Worm (Caenorhabditis elegans) whole organism, L2 larva: ENCODE data around the gene R01H2.1.

Source experiments
- C34F6.9 ChIP-seq: fragments of 150-350 bp; optimal IDR thresholded peaks from 2 replicates; lab custom pipeline; 2014; ENCODE audit warnings: missing biosample characterization, missing genetic modification characterization
- F13H6.1 ChIP-seq: sonication (generic microtip); optimal IDR thresholded peaks from 2 replicates; lab custom pipeline; 2016; ENCODE audit warnings: missing genetic modification characterization, missing compliant biosample characterization
- R02D3.7 ChIP-seq: fragments of 150-350 bp; optimal IDR thresholded peaks from 2 replicates; lab custom pipeline; 2014; ENCODE audit warnings: missing biosample characterization, missing genetic modification characterization
- Y55F3AM.14 ChIP-seq: fragments of 200-800 bp; sonication (Bioruptor generic); optimal IDR thresholded peaks from 2 replicates; lab custom pipeline; 2018; ENCODE audit warnings: mild to moderate bottlenecking, missing genetic modification characterization, missing compliant biosample characterization
- aly-2 ChIP-seq: fragments of 150-350 bp; optimal IDR thresholded peaks from 2 replicates; lab custom pipeline; 2014; ENCODE audit warnings: missing biosample characterization, missing genetic modification characterization
- ama-1 ChIP-seq: fragments of 150-350 bp; optimal IDR thresholded peaks from 2 replicates; lab custom pipeline; 2018; ENCODE audit warnings: inconsistent platforms
- blmp-1 ChIP-seq: sonication (generic microtip); optimal IDR thresholded peaks from 2 replicates; lab custom pipeline; 2017; ENCODE audit warnings: missing genetic modification characterization, mild to moderate bottlenecking, missing compliant biosample characterization, antibody characterized with exemption, moderate library complexity; ENCODE audit not compliant: insufficient read depth
- ceh-16 ChIP-seq: fragments of 150-350 bp; optimal IDR thresholded peaks from 2 replicates; lab custom pipeline; 2014; ENCODE audit warnings: missing biosample characterization, missing genetic modification characterization
- crh-2 ChIP-seq: sonication (generic microtip); optimal IDR thresholded peaks from 2 replicates; lab custom pipeline; 2017; ENCODE audit warnings: missing biosample characterization, missing genetic modification characterization
- dmd-4 ChIP-seq: sonication (generic microtip); optimal IDR thresholded peaks from 2 replicates; lab custom pipeline; 2017; ENCODE audit warnings: missing biosample characterization, missing genetic modification characterization
- egl-27 ChIP-seq: sonication (generic microtip); optimal IDR thresholded peaks from 3 replicates; lab custom pipeline; 2017; ENCODE audit warnings: missing biosample characterization, missing genetic modification reagents, missing genetic modification characterization
- fos-1 ChIP-seq: fragments of 150-350 bp; optimal IDR thresholded peaks from 2 replicates; lab custom pipeline; 2014; ENCODE audit warnings: missing biosample characterization, missing genetic modification characterization
- lin-11 ChIP-seq: fragments of 150-350 bp; sonication (generic microtip); optimal IDR thresholded peaks from 2 replicates; lab custom pipeline; 2014; ENCODE audit warnings: missing biosample characterization, missing genetic modification characterization, inconsistent platforms, mixed read lengths
- lin-13 ChIP-seq: fragments of 150-350 bp; optimal IDR thresholded peaks from 2 replicates; lab custom pipeline; 2014; ENCODE audit warnings: missing biosample characterization, missing genetic modification reagents, missing genetic modification characterization
- lsy-2 ChIP-seq, 2 experiments: fragments of 150-350 bp in 1 of 2; sonication (generic microtip) in 1 of 2; optimal IDR thresholded peaks; 2 replicates each; lab custom pipeline; 2014 to 2017; ENCODE audit warnings: missing biosample characterization in 2 of 2, missing genetic modification characterization in 2 of 2
- mab-5 ChIP-seq: fragments of 150-350 bp; optimal IDR thresholded peaks from 2 replicates; lab custom pipeline; 2014; ENCODE audit warnings: missing biosample characterization, missing genetic modification characterization
- mdl-1 ChIP-seq, 2 experiments: fragments of 150-350 bp in 1 of 2; sonication (generic microtip) in 1 of 2; optimal IDR thresholded peaks; 2 replicates each; lab custom pipeline; 2017; ENCODE audit warnings: missing biosample characterization in 2 of 2, missing genetic modification characterization in 2 of 2
- nhr-10 ChIP-seq: sonication (generic microtip); optimal IDR thresholded peaks from 2 replicates; lab custom pipeline; 2017; ENCODE audit warnings: missing biosample characterization, missing genetic modification characterization
- nhr-11 ChIP-seq: fragments of 150-350 bp; optimal IDR thresholded peaks from 2 replicates; lab custom pipeline; 2014; ENCODE audit warnings: missing biosample characterization, missing genetic modification characterization
- nhr-129 ChIP-seq: fragments of 150-350 bp; optimal IDR thresholded peaks from 2 replicates; lab custom pipeline; 2014; ENCODE audit warnings: missing biosample characterization, missing genetic modification characterization
- nhr-21 ChIP-seq: fragments of 150-350 bp; optimal IDR thresholded peaks from 2 replicates; lab custom pipeline; 2014; ENCODE audit warnings: missing biosample characterization, missing genetic modification characterization
- nhr-23 ChIP-seq: fragments of 150-350 bp; optimal IDR thresholded peaks from 2 replicates; lab custom pipeline; 2014; ENCODE audit warnings: missing biosample characterization, missing genetic modification reagents, missing genetic modification characterization
- nhr-237 ChIP-seq: fragments of 150-350 bp; optimal IDR thresholded peaks from 2 replicates; lab custom pipeline; 2014; ENCODE audit warnings: missing biosample characterization, missing genetic modification characterization
- nhr-25 ChIP-seq: fragments of 150-350 bp; sonication (generic microtip); optimal IDR thresholded peaks from 3 replicates; lab custom pipeline; 2014; ENCODE audit warnings: missing biosample characterization, missing genetic modification characterization
- nhr-6 ChIP-seq: fragments of 150-350 bp; optimal IDR thresholded peaks from 2 replicates; lab custom pipeline; 2014; ENCODE audit warnings: missing biosample characterization, missing genetic modification characterization
- nhr-77 ChIP-seq: fragments of 150-350 bp; optimal IDR thresholded peaks from 2 replicates; lab custom pipeline; 2014; ENCODE audit warnings: missing biosample characterization, missing genetic modification characterization
- peb-1 ChIP-seq: fragments of 150-350 bp; optimal IDR thresholded peaks from 2 replicates; lab custom pipeline; 2014; ENCODE audit warnings: missing biosample characterization, missing genetic modification characterization
- sem-4 ChIP-seq: fragments of 150-350 bp; optimal IDR thresholded peaks from 2 replicates; lab custom pipeline; 2014; ENCODE audit warnings: missing biosample characterization, missing genetic modification reagents, missing genetic modification characterization
- skn-1 ChIP-seq: sonication (generic microtip); optimal IDR thresholded peaks from 2 replicates; lab custom pipeline; 2017; ENCODE audit warnings: missing biosample characterization, missing genetic modification characterization
- sma-3 ChIP-seq: sonication (generic microtip); optimal IDR thresholded peaks from 2 replicates; lab custom pipeline; 2016; ENCODE audit warnings: missing genetic modification reagents, missing genetic modification characterization, missing compliant biosample characterization
- sma-9 ChIP-seq, 2 experiments: fragments of 150-350 bp in 1 of 2; sonication (generic microtip) in 1 of 2; optimal IDR thresholded peaks; 2 replicates each; lab custom pipeline; 2014 to 2016; ENCODE audit warnings: missing genetic modification characterization in 2 of 2, mild to moderate bottlenecking in 1 of 2, missing biosample characterization in 1 of 2, missing compliant biosample characterization in 1 of 2, missing genetic modification reagents in 1 of 2, moderate library complexity in 1 of 2
- snpc-4 ChIP-seq: fragments of 150-350 bp; optimal IDR thresholded peaks from 2 replicates; lab custom pipeline; 2014; ENCODE audit warnings: missing biosample characterization, missing genetic modification characterization
- unc-55 ChIP-seq: fragments of 150-350 bp; sonication (generic microtip); optimal IDR thresholded peaks from 3 replicates; lab custom pipeline; 2014; ENCODE audit warnings: missing biosample characterization, missing genetic modification reagents, missing genetic modification characterization
- unc-62 ChIP-seq: fragments of 150-350 bp; optimal IDR thresholded peaks from 2 replicates; lab custom pipeline; 2014; ENCODE audit warnings: missing biosample characterization, missing genetic modification reagents, missing genetic modification characterization
- ztf-1 ChIP-seq: fragments of 200-800 bp; sonication (Bioruptor generic); conservative IDR thresholded peaks from 2 replicates; pipeline ENCODE4 v1.3.6; 2022; ENCODE audit warnings: missing genetic modification characterization, missing compliant biosample characterization
- ztf-11 ChIP-seq: sonication (generic microtip); optimal IDR thresholded peaks from 2 replicates; lab custom pipeline; 2017; ENCODE audit warnings: missing biosample characterization, missing genetic modification characterization
- ztf-4 ChIP-seq: fragments of 150-350 bp; optimal IDR thresholded peaks from 2 replicates; lab custom pipeline; 2014; ENCODE audit warnings: missing biosample characterization, missing genetic modification characterization

The R01H2.1 gene

DNA sequence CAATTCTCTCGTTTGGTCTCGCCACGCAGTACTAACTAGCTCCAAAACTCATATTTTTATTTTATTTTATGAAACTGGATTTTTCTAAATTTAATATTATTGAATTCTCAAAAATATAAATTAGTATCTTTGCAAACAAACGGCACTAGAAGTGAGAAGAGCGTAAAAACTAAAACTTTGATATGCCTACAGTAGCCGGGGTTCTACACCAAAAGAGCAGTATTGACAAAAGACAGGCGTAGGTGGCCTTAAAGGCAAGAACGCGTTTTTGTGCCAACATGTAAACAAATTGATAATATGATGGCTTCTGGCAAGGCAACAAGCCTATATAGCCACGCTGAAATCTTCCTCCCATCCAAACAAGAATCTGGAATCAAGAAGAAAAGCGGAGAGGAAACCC lies at the start of gene R01H2.1:
Gene R01H2.1, plus strand, starts transcription at position 301 of the 400 bp plus-strand sequence.
- TF ChIP-seq ztf-4 (tag; lab: Kevin White, UChicago) (no peak), nhr-21 (tag; lab: Kevin White, UChicago) (no peak), sem-4 (no peak), nhr-6 (tag; lab: Kevin White, UChicago) (no peak), dmd-4 (tag; lab: Kevin White, UChicago) (no peak), lin-13 (GFP tag; lab: Kevin White, UChicago) (no peak), peb-1 (tag; lab: Kevin White, UChicago) (no peak), skn-1 (tag; lab: Kevin White, UChicago) (no peak), aly-2 (tag; lab: Kevin White, UChicago) (no peak), lin-11 (tag; lab: Kevin White, UChicago) (no peak), nhr-129 (tag; lab: Kevin White, UChicago) (no peak), nhr-77 (no peak), snpc-4 (tag; lab: Kevin White, UChicago) (no peak), crh-2 (tag; lab: Kevin White, UChicago) (no peak), C34F6.9 (tag; lab: Kevin White, UChicago) (no peak), F13H6.1 (tag; lab: Kevin White, UChicago) (no peak), nhr-11 (tag; lab: Kevin White, UChicago) (no peak), nhr-10 (no peak)

DNA sequence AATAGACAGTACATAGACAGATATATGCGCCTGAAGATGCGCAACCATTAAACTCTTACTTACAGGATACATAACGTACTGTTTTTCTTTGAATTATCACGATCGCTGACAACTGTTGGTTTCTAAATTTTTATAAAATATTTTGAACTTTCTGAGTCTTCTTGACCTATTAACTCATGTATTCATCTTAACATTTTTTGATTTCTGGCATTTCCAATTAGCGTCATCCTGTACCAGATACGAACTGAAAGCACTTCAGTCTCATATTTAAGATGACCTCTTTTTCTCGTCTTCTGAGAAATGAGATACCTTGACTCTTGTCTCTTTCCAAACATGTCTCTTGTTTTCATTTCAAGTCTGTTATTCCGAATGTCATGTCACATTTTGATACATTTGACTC lies 48.9 kb upstream of the R01H2.1 start:
- TF ChIP-seq dmd-4 (tag; lab: Kevin White, UChicago) (no peak), nhr-6 (tag; lab: Kevin White, UChicago) (no peak), mdl-1 (tag; optimal IDR thresholded peaks at IDR 0.05; lab: Kevin White, UChicago) (no peak), sma-9 (GFP tag; optimal IDR thresholded peaks at IDR 0.05; lab: Kevin White, UChicago) (no peak), sma-9 (tag; optimal IDR thresholded peaks at IDR 0.05; lab: Kevin White, UChicago) (no peak), Y55F3AM.14 (GFP tag; lab: Kevin White, UChicago) (no peak), ama-1 (no peak), sma-3 (no peak), ztf-1 (GFP tag; lab: Robert Waterston, UW) (no peak), nhr-237 (tag; lab: Kevin White, UChicago) (no peak), unc-55 (GFP tag; lab: Kevin White, UChicago) (no peak)
- TF ChIP-seq, all 48 proteins: peak for 0

DNA sequence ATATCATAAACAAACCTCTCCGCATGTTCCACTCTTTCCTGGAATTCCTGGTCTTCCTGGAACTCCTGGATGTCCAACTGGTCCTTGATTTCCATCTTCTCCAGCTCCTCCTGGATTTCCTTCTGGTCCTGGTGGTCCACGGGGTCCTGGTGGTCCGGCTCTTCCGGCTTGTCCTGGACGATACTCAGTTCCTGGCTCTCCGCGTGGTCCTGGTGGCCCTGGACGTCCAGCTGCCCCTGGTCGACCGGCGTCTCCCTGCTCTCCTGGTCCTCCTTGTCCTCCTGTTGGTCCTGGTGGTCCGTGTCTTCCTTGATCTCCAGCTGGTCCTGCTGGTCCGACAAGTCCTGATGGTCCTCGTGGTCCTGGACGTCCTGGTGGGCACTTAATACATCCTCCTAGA lies 43.0 kb upstream of the R01H2.1 start:
- no peak for TF ChIP-seq F13H6.1 (tag; lab: Kevin White, UChicago)
- TF ChIP-seq mab-5 = no peak
- no peak for TF ChIP-seq unc-55 (GFP tag; lab: Kevin White, UChicago)
- TF ChIP-seq, all 48 proteins: peak for 0

DNA sequence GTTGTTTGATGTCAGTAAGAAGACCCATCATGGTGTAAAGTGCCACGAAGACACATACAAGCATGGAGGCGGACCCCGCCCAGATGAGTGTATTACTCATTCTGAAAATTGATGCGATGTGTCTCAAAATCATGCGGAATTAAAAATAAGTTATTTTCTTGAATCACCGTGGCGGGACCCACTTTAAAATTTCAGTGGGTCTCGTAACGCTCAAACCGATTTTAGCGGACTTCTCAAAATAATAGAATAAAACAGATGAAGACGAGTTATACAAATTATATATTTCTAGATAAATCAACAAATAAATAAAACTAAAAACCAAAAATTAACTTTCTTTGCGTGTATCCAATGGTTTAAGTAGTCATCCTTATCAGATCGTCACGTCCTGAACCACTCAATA lies 42.2 kb upstream of the R01H2.1 start, which contains the start of gene col-8:
Gene col-8, minus strand, starts transcription at position 101 of the 400 bp plus-strand sequence.
- TF ChIP-seq unc-62 (GFP tag; lab: Kevin White, UChicago) = no peak
- TF ChIP-seq nhr-25 (tag; lab: Kevin White, UChicago) = no peak
- no peak for TF ChIP-seq sma-9 (GFP tag; optimal IDR thresholded peaks at IDR 0.05; lab: Kevin White, UChicago)
- TF ChIP-seq sma-9 (tag; optimal IDR thresholded peaks at IDR 0.05; lab: Kevin White, UChicago) = no peak
- no peak for TF ChIP-seq crh-2 (tag; lab: Kevin White, UChicago)
- no peak for TF ChIP-seq sem-4
- no peak for TF ChIP-seq blmp-1
- TF ChIP-seq nhr-21 (tag; lab: Kevin White, UChicago) = no peak
- no peak for TF ChIP-seq ceh-16
- TF ChIP-seq nhr-10 = no peak
- TF ChIP-seq nhr-23 (tag; lab: Kevin White, UChicago) = no peak
- no peak for TF ChIP-seq fos-1 (tag; lab: Kevin White, UChicago)
- no peak for TF ChIP-seq nhr-129 (tag; lab: Kevin White, UChicago)
- no peak for TF ChIP-seq R02D3.7 (tag; lab: Kevin White, UChicago)
- no peak for TF ChIP-seq ama-1
- no peak for TF ChIP-seq nhr-6 (tag; lab: Kevin White, UChicago)

DNA sequence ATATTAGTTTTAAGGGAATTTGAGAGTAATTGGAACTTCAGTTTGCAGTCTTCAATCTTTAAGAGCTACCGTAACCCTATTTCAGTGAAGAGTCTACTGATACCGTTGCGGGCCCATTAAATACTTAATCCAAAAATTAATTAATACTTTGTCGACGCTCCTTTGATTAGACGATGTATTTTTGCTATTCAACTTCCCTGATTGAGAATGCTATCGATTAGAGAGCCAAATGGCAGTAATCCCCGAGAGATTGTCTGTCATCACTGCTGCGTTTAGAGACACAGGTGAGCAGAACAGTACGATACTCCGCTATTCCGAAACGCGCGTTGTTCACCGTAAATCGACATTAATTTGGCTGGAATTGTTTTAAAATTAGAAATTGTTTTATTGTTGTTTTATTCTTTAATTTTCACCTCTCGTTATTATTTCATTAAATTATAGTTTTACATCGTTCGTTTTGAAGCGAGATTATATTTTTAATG lies 41.5 kb upstream of the R01H2.1 start, which contains the start of gene rfl-1:
Gene rfl-1, plus strand, starts transcription at position 51 of the 482 bp plus-strand sequence.
- TF ChIP-seq ztf-4 (tag; lab: Kevin White, UChicago) = peak; percentile 8
- peak; percentile 79 for TF ChIP-seq unc-55 (GFP tag; lab: Kevin White, UChicago)
- TF ChIP-seq F13H6.1 (tag; lab: Kevin White, UChicago) = peak; percentile 34
- TF ChIP-seq ztf-11 (tag; lab: Kevin White, UChicago) = no peak
- peak; percentile 69 for TF ChIP-seq C34F6.9 (tag; lab: Kevin White, UChicago)
- TF ChIP-seq crh-2 (tag; lab: Kevin White, UChicago) = peak; percentile 49
- no peak for TF ChIP-seq nhr-25 (tag; lab: Kevin White, UChicago)
- peak; percentile 59 for TF ChIP-seq nhr-129 (tag; lab: Kevin White, UChicago)
- no peak for TF ChIP-seq egl-27 (tag; lab: Kevin White, UChicago)
- peak; percentile 47 to 84 for TF ChIP-seq lsy-2 (tag; optimal IDR thresholded peaks at IDR 0.05; lab: Kevin White, UChicago)
- peak; percentile 37 for TF ChIP-seq sma-3
- peak; percentile 86 for TF ChIP-seq R02D3.7 (tag; lab: Kevin White, UChicago)
- TF ChIP-seq sma-9 (GFP tag; optimal IDR thresholded peaks at IDR 0.05; lab: Kevin White, UChicago) = peak; percentile 6
- no peak for TF ChIP-seq sma-9 (tag; optimal IDR thresholded peaks at IDR 0.05; lab: Kevin White, UChicago)
- TF ChIP-seq, all 48 proteins: peak for 10
